Worm (Caenorhabditis elegans) whole organism, young adult: ENCODE data around the gene nhr-152.

Source experiments
- F22D6.2 ChIP-seq: sonication (generic microtip); optimal IDR thresholded peaks from 2 replicates; lab custom pipeline; 2016; ENCODE audit warnings: mild to moderate bottlenecking, missing genetic modification characterization, missing compliant biosample characterization
- tbx-9 ChIP-seq: sonication (generic microtip); optimal IDR thresholded peaks from 2 replicates; lab custom pipeline; 2016; ENCODE audit warnings: borderline replicate concordance, missing genetic modification characterization, inconsistent platforms, missing compliant biosample characterization
- unc-130 ChIP-seq: sonication (generic microtip); optimal IDR thresholded peaks from 2 replicates; lab custom pipeline; 2016; ENCODE audit warnings: missing genetic modification reagents, missing genetic modification characterization, missing compliant biosample characterization

DNA sequence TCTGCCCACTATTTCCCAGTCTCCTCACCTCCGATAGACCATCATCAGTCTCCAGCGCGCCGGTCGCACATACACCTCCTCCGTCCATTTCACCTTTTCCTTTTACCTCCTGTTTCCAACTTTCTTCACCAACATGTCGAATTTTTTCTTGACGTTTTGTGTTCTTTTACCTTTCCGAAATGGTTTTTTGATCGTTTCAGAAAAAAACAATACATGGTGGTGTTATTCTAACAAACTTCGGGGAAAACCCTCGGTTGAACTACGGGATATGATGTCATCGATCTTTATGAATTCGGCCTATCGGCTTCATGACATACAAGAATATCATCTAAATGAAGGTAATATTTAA, 42.5 kb downstream of the nhr-152 start, which contains the start of gene Y97E10C.1:
- TF ChIP-seq tbx-9 (tag; lab: Kevin White, UChicago) (no peak), F22D6.2 (tag; lab: Kevin White, UChicago) (no peak), unc-130 (GFP tag; lab: Kevin White, UChicago) (no peak)
